Worm (Caenorhabditis elegans): ENCODE results near the gene unc-41.

unc-41 gene

ce11 chrV:10003315-10003969 lies 27.4 kb upstream of the unc-41 start:
- TF ChIP-seq somi-1 (GFP tag; optimal IDR thresholded peaks at IDR 0.05) (no peak), T07F8.4 (tag; optimal IDR thresholded peaks at IDR 0.05) (no peak), hmg-20 (GFP tag; IDR thresholded peaks at IDR 0.05) (no peak), F22D6.2 (tag; optimal IDR thresholded peaks at IDR 0.05) (no peak), snpc-3.4 (tag; optimal IDR thresholded peaks at IDR 0.05) (peak; percentile 73), tbp1 (GFP tag; optimal IDR thresholded peaks at IDR 0.05) (no peak), egl-44 (GFP tag; IDR thresholded peaks at IDR 0.05) (no peak), ceh-27 (GFP tag; optimal IDR thresholded peaks at IDR 0.05) (no peak), B0019.2 (GFP tag; conservative IDR thresholded peaks at IDR 0.05) (no peak), snpc-4 (GFP tag; optimal IDR thresholded peaks at IDR 0.05) (no peak), snpc-4 (tag; optimal IDR thresholded peaks at IDR 0.05) (peak in 1 of 4 experiments; percentile 7), F49E8.2 (tag; optimal IDR thresholded peaks at IDR 0.05; ENCODE audit: insufficient read depth) (peak; percentile 21), nhr-120 (GFP tag; IDR thresholded peaks at IDR 0.05) (no peak), T26A5.8 (tag; optimal IDR thresholded peaks at IDR 0.05) (no peak), C17E4.6 (GFP tag; IDR thresholded peaks at IDR 0.05) (no peak), rec-8 (tag; optimal IDR thresholded peaks at IDR 0.05) (no peak), ceh-91 (GFP tag; IDR thresholded peaks at IDR 0.05) (no peak), hmg-1.2 (GFP tag; IDR thresholded peaks at IDR 0.05) (peak; percentile 72), B0035.1 (tag; optimal IDR thresholded peaks at IDR 0.05) (no peak), lir-1 (GFP tag; conservative IDR thresholded peaks at IDR 0.05) (no peak), Y67H2A.10 (GFP tag; conservative IDR thresholded peaks at IDR 0.05) (no peak), madf-10 (tag; optimal IDR thresholded peaks at IDR 0.05) (no peak), K12H6.12 (tag; optimal IDR thresholded peaks at IDR 0.05) (peak; percentile 2), Y53G8AR.9 (GFP tag; conservative IDR thresholded peaks at IDR 0.05) (no peak; the same call in 1 of the 2 replicates), mes-4 (tag; optimal IDR thresholded peaks at IDR 0.05) (no peak), let-607 (tag; optimal IDR thresholded peaks at IDR 0.05) (peak; percentile 24 to 33), unc-130 (GFP tag; optimal IDR thresholded peaks at IDR 0.05) (no peak), aptf-2 (GFP tag; conservative IDR thresholded peaks at IDR 0.05) (0 out of 2 replicates have a peak, but pooled peaks have one; percentile 39), zim-3 (tag; optimal IDR thresholded peaks at IDR 0.05) (no peak), F52B5.7 (tag; optimal IDR thresholded peaks at IDR 0.05) (no peak), D2030.7 (GFP tag; IDR thresholded peaks at IDR 0.05) (peak; percentile 56; the same call in 1 of the 2 replicates), rpc-1 (optimal IDR thresholded peaks at IDR 0.05) (no peak), rpc-1 (tag; optimal IDR thresholded peaks at IDR 0.05) (no peak), lin-26 (GFP tag; IDR thresholded peaks at IDR 0.05) (no peak), efl-1 (GFP tag; optimal IDR thresholded peaks at IDR 0.05) (peak; percentile 47), hrde-1 (tag; optimal IDR thresholded peaks at IDR 0.05; ENCODE audit: borderline replicate concordance) (no peak), ceh-58 (GFP tag; IDR thresholded peaks at IDR 0.05) (no peak), attf-5 (GFP tag; optimal IDR thresholded peaks at IDR 0.05) (no peak), dpl-1 (GFP tag; optimal IDR thresholded peaks at IDR 0.05) (no peak), snpc-1.3 (tag; optimal IDR thresholded peaks at IDR 0.05; ENCODE audit: insufficient read depth) (no peak), hsf-1 (GFP tag; IDR thresholded peaks at IDR 0.05) (no peak), atf-7 (tag; optimal IDR thresholded peaks at IDR 0.05) (peak; percentile 7), lin-40 (tag; optimal IDR thresholded peaks at IDR 0.05) (no peak), B0261.1 (tag; optimal IDR thresholded peaks at IDR 0.05) (no peak), mcd-1 (GFP tag; IDR thresholded peaks at IDR 0.05) (peak; percentile 83), die-1 (tag; optimal IDR thresholded peaks at IDR 0.05) (no peak), snpc-1.1 (tag; optimal IDR thresholded peaks at IDR 0.05; ENCODE audit: insufficient read depth) (peak; percentile 43)

All from whole organism, young adult.